Fruit fly (Drosophila melanogaster): ENCODE results near the gene CG13358.

CG13358 gene

DNA sequence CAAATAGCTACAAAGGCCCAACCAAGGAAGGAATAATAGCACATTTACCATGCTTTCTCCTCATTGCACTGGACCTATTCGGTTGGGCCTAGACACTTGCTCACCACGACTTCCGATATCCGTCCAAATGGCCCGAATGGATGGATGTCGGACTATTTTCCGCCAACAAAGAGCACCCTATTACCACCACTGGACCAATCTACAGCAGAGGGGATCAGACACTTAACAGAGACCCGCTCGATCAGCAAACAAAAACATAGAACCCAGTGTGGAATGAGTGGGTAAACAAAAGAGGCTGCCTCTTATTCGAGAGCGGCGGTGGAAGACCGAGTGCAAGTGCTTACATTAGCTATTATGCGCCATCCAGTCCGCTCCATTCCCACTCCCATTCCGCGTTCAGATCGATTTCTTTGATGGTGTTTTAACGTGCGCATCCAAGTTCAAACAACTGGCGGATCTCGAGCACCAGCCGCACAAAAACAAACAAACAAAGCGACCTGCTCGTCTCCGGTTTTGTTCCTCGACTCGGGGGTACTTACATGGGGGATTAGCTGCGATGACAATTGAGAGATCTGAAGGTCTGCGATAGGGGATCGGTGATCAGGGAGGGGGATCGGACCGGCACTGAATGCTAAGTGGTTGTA, 36.1 kb downstream of the CG13358 start (continued):
- no peak for TF ChIP-seq Ptx1 (GFP tag; IDR thresholded peaks at IDR 0.05)
- no peak for TF ChIP-seq CG7372 (GFP tag; IDR thresholded peaks at IDR 0.05)
- no peak for TF ChIP-seq D (optimal IDR thresholded peaks at IDR 0.05)
- peak; percentile 8 for TF ChIP-seq D (GFP tag; optimal IDR thresholded peaks at IDR 0.05)
- peak; percentile 3 for TF ChIP-seq CG15601 (tag; optimal IDR thresholded peaks at IDR 0.05)
- no peak for TF ChIP-seq CG13296 (GFP tag; optimal IDR thresholded peaks at IDR 0.05)
- no peak for TF ChIP-seq pnt (GFP tag; optimal IDR thresholded peaks at IDR 0.05)
- no peak for TF ChIP-seq NfI (GFP tag; optimal IDR thresholded peaks at IDR 0.05)
- TF ChIP-seq CG7963 (GFP tag; IDR thresholded peaks at IDR 0.05; ENCODE audit: partially characterized antibody) = no peak
- 0 out of 2 replicates have a peak, but pooled peaks have one; percentile 16 for TF ChIP-seq vvl (GFP tag; IDR thresholded peaks at IDR 0.05)
- TF ChIP-seq CG2116 (GFP tag; optimal IDR thresholded peaks at IDR 0.05) = no peak
- TF ChIP-seq gcm (GFP tag; optimal IDR thresholded peaks at IDR 0.05) = peak; percentile 4
- TF ChIP-seq insv (GFP tag; optimal IDR thresholded peaks at IDR 0.05) = no peak
- TF ChIP-seq NK7.1 (GFP tag; optimal IDR thresholded peaks at IDR 0.05) = no peak
- peak; percentile 40 for TF ChIP-seq CG12769 (tag; optimal IDR thresholded peaks at IDR 0.05)
- no peak for TF ChIP-seq Meics (GFP tag; optimal IDR thresholded peaks at IDR 0.05)
- no peak for TF ChIP-seq CkIIα-i1 (GFP tag; IDR thresholded peaks at IDR 0.05)
- TF ChIP-seq chn (GFP tag; optimal IDR thresholded peaks at IDR 0.05) = no peak
- TF ChIP-seq CG15011 (GFP tag; optimal IDR thresholded peaks at IDR 0.05) = no peak
- no peak for TF ChIP-seq CG4282 (GFP tag; optimal IDR thresholded peaks at IDR 0.05)
- no peak for TF ChIP-seq fru (optimal IDR thresholded peaks at IDR 0.05)
- no peak for TF ChIP-seq Sry-β (GFP tag; optimal IDR thresholded peaks at IDR 0.05)
- TF ChIP-seq CG14050 (GFP tag; IDR thresholded peaks at IDR 0.05) = no peak
- no peak for TF ChIP-seq eyg (GFP tag; optimal IDR thresholded peaks at IDR 0.05)
- no peak for TF ChIP-seq CG12744 (GFP tag; optimal IDR thresholded peaks at IDR 0.05)
- no peak for TF ChIP-seq CG12236 (GFP tag; optimal IDR thresholded peaks at IDR 0.05)
- no peak for TF ChIP-seq CG8388 (GFP tag; optimal IDR thresholded peaks at IDR 0.05)
- no peak for TF ChIP-seq run (tag; optimal IDR thresholded peaks at IDR 0.05)
- TF ChIP-seq gt (GFP tag; IDR thresholded peaks at IDR 0.05) = no peak
- peak; percentile 48 for TF ChIP-seq gsb-n (tag; optimal IDR thresholded peaks at IDR 0.05)
- TF ChIP-seq grn (GFP tag; optimal IDR thresholded peaks at IDR 0.05) = peak; percentile 3
- no peak for TF ChIP-seq Six4 (GFP tag; optimal IDR thresholded peaks at IDR 0.05)
- TF ChIP-seq CG43689 (GFP tag; IDR thresholded peaks at IDR 0.05) = no peak
- TF ChIP-seq Kr (GFP tag; optimal IDR thresholded peaks at IDR 0.05) = no peak
- no peak for TF ChIP-seq CG9727 (GFP tag; optimal IDR thresholded peaks at IDR 0.05)
- no peak for TF ChIP-seq abd-A (tag; optimal IDR thresholded peaks at IDR 0.05)
- TF ChIP-seq CG32767 (GFP tag; IDR thresholded peaks at IDR 0.05) = no peak
- no peak for TF ChIP-seq CG5180 (GFP tag; optimal IDR thresholded peaks at IDR 0.05)
- TF ChIP-seq lov (optimal IDR thresholded peaks at IDR 0.05) = no peak
- no peak for TF ChIP-seq lov (GFP tag; IDR thresholded peaks at IDR 0.05)
- TF ChIP-seq kni (GFP tag; optimal IDR thresholded peaks at IDR 0.05) = peak; percentile 79
- peak; percentile 39 for TF ChIP-seq Sry-δ (GFP tag; optimal IDR thresholded peaks at IDR 0.05)
- TF ChIP-seq CrebB (tag; optimal IDR thresholded peaks at IDR 0.05) = no peak
- TF ChIP-seq zfh2 (GFP tag; optimal IDR thresholded peaks at IDR 0.05) = no peak
- no peak for TF ChIP-seq btn (GFP tag; optimal IDR thresholded peaks at IDR 0.05)
- TF ChIP-seq CG14014 (GFP tag; IDR thresholded peaks at IDR 0.05) = no peak
- no peak for TF ChIP-seq CG3726 (GFP tag; IDR thresholded peaks at IDR 0.05)
- TF ChIP-seq aop (GFP tag; IDR thresholded peaks at IDR 0.05) = no peak
- no peak for TF ChIP-seq Hey (tag; optimal IDR thresholded peaks at IDR 0.05)
- peak; percentile 3 for TF ChIP-seq CG1603 (tag; optimal IDR thresholded peaks at IDR 0.05)
- no peak for TF ChIP-seq pb (GFP tag; optimal IDR thresholded peaks at IDR 0.05)
- no peak for TF ChIP-seq unc-4 (GFP tag; IDR thresholded peaks at IDR 0.05; ENCODE audit: partially characterized antibody)

All from whole organism, embryonic.